Worm (Caenorhabditis elegans): ENCODE data around the gene clec-72.
"Not testable (repeated sequence)": the region's sequence is repeated elsewhere in the genome, so short reads cannot be mapped to it uniquely, and the experiment has no call there.

clec-72 gene

DNA sequence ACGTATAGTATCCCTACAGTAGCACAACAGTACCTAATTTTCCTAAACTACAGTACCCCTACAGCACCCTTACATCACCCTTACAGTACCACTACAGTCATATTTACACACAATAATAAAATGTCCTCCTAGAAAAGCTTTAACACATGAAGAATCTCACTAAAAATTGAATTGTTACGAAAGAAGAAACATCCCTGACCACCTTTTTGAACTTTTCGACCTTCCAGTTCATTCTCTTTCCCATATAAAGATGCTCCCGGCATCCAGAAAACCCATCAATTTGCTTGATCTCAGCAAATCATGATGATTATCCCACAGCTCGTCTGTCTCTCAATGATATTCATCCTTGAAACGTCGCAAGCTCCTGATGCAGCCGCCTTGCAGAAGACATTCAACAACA is 40.0 kb upstream of the clec-72 start, which contains the start of gene F56D6.21:
TSS of gene F56D6.21 (plus strand) at position 301 of the 400 bp plus-strand sequence.
- TF ChIP-seq K09A11.1 (tag; optimal IDR thresholded peaks at IDR 0.05; ENCODE audit: insufficient read depth) = no peak
- no peak for TF ChIP-seq ttx-3 (tag; optimal IDR thresholded peaks at IDR 0.05)
- TF ChIP-seq ceh-24 (tag; optimal IDR thresholded peaks at IDR 0.05) = no peak
- TF ChIP-seq ztf-16 (tag; optimal IDR thresholded peaks at IDR 0.05) = no peak

ce11 chrIV:3906393-3906792 is 38.2 kb upstream of the clec-72 start, which contains the start of gene F56D6.11:
F56D6.11 (minus strand) TSS chrIV:3906493.
- TF ChIP-seq nhr-232 (tag; optimal IDR thresholded peaks at IDR 0.05) = no peak
- no peak for TF ChIP-seq dve-1 (tag; optimal IDR thresholded peaks at IDR 0.05)
- no peak for TF ChIP-seq ceh-30 (tag; optimal IDR thresholded peaks at IDR 0.05)
- no peak for TF ChIP-seq ceh-6 (GFP tag; optimal IDR thresholded peaks at IDR 0.05)
- TF ChIP-seq C08G9.2 (tag; optimal IDR thresholded peaks at IDR 0.05) = no peak
- TF ChIP-seq F13H6.1 (tag; optimal IDR thresholded peaks at IDR 0.05) = no peak
- TF ChIP-seq hlh-13 (GFP tag; optimal IDR thresholded peaks at IDR 0.05) = no peak
- no peak for TF ChIP-seq pha-2 (tag; optimal IDR thresholded peaks at IDR 0.05)
- no peak for TF ChIP-seq fax-1 (tag; optimal IDR thresholded peaks at IDR 0.05)
- no peak for TF ChIP-seq lim-6 (tag; optimal IDR thresholded peaks at IDR 0.05)
- no peak for TF ChIP-seq C38D4.7 (GFP tag; optimal IDR thresholded peaks at IDR 0.05)
- no peak for TF ChIP-seq ceh-31 (tag; optimal IDR thresholded peaks at IDR 0.05)
- no peak for TF ChIP-seq ceh-2 (tag; optimal IDR thresholded peaks at IDR 0.05)

ce11 chrIV:3907506-3908188 is 37.0 kb upstream of the clec-72 start, which contains the start of the genes F56D6.22 and F56D6.12:
F56D6.22 (minus strand) TSS chrIV:3907606.
F56D6.12 (plus strand) TSS chrIV:3908138.
- no peak for TF ChIP-seq dve-1 (tag; optimal IDR thresholded peaks at IDR 0.05)
- no peak for TF ChIP-seq unc-86 (tag; optimal IDR thresholded peaks at IDR 0.05)
- no peak for TF ChIP-seq ref-2 (tag; optimal IDR thresholded peaks at IDR 0.05)
- no peak for TF ChIP-seq elt-2 (tag; optimal IDR thresholded peaks at IDR 0.05)
- no peak for TF ChIP-seq eyg-1 (tag; optimal IDR thresholded peaks at IDR 0.05)
- TF ChIP-seq ets-4 (tag; optimal IDR thresholded peaks at IDR 0.05) = no peak
- no peak for TF ChIP-seq hlh-6 (tag; optimal IDR thresholded peaks at IDR 0.05)
- no peak for TF ChIP-seq pha-2 (tag; optimal IDR thresholded peaks at IDR 0.05)

ce11 chrIV:3909114-3909513 is 35.5 kb upstream of the clec-72 start, which contains the start of gene F56D6.13:
F56D6.13 (plus strand) TSS chrIV:3909414.
- TF ChIP-seq unc-86 (tag; optimal IDR thresholded peaks at IDR 0.05) = no peak
- no peak for TF ChIP-seq ceh-14 (tag; optimal IDR thresholded peaks at IDR 0.05)
- TF ChIP-seq tbx-7 (tag; optimal IDR thresholded peaks at IDR 0.05) = no peak
- TF ChIP-seq dmd-4 (tag; optimal IDR thresholded peaks at IDR 0.05; ENCODE audit: borderline replicate concordance) = no peak
- TF ChIP-seq unc-42 (tag; optimal IDR thresholded peaks at IDR 0.05) = no peak
- no peak for TF ChIP-seq hlh-6 (tag; optimal IDR thresholded peaks at IDR 0.05)
- no peak for TF ChIP-seq syd-9 (tag; optimal IDR thresholded peaks at IDR 0.05)
- no peak for TF ChIP-seq lin-11 (tag; optimal IDR thresholded peaks at IDR 0.05)
- no peak for TF ChIP-seq K09A11.1 (tag; optimal IDR thresholded peaks at IDR 0.05; ENCODE audit: insufficient read depth)
- TF ChIP-seq ceh-22 (tag; optimal IDR thresholded peaks at IDR 0.05) = no peak

- TF ChIP-seq lin-11, ceh-31, ttx-3 (tag; optimal IDR thresholded peaks at IDR 0.05): not testable (repeated sequence)
Observed at ce11 chrIV:3911848-3912247, 32.8 kb upstream of the clec-72 start, which contains the start of gene F56D6.18. F56D6.18 (minus strand) TSS chrIV:3911948.

DNA sequence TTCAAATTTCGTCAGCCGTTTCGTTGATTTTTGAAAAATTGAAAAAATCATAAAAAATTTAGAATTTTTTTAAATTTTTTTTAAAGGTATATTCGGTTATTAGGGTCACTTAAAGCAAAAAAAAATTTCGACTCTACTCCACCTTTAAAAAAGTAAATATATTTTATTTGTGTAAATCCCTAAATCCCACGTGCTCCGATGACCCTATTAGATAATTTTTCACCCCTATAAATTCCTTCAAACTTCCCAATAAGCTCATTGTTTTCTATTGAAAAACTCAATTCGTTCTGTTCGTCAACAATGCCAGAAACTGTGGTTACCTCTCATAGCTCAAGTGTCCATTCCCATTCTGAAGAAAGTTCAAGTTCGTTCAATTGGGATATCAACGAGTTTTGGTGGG is 32.0 kb upstream of the clec-72 start, which contains the start of gene F56D6.20:
TSS of gene F56D6.20 (plus strand) at position 301 of the 400 bp plus-strand sequence.
- TF ChIP-seq hlh-6 (tag; optimal IDR thresholded peaks at IDR 0.05) (no peak), ztf-16 (tag; optimal IDR thresholded peaks at IDR 0.05) (no peak), ceh-6 (GFP tag; optimal IDR thresholded peaks at IDR 0.05) (no peak), sox-4 (tag; optimal IDR thresholded peaks at IDR 0.05) (no peak), syd-9 (tag; optimal IDR thresholded peaks at IDR 0.05) (no peak), unc-86 (tag; optimal IDR thresholded peaks at IDR 0.05) (no peak), unc-55 (GFP tag; optimal IDR thresholded peaks at IDR 0.05) (no peak), pax-1 (tag; optimal IDR thresholded peaks at IDR 0.05) (no peak), T23F11.4 (GFP tag; optimal IDR thresholded peaks at IDR 0.05) (no peak)

All from whole organism, late embryonic.